Worm (Caenorhabditis elegans): ENCODE data around the gene maph-9.

The maph-9 gene

ce11 chrIV:7131780-7132179, 24.6 kb upstream of the maph-9 start, which contains the start of gene grsp-3:
TSS of gene grsp-3 (minus strand) at chrIV:7131928.
- peak; percentile 77 for TF ChIP-seq nhr-25 (tag; optimal IDR thresholded peaks at IDR 0.05)
- no peak for TF ChIP-seq R02D3.7 (tag; optimal IDR thresholded peaks at IDR 0.05)
- TF ChIP-seq ceh-28 (tag; optimal IDR thresholded peaks at IDR 0.05), result peak; percentile 38
- no peak for TF ChIP-seq lin-39 (tag; optimal IDR thresholded peaks at IDR 0.05)
- TF ChIP-seq elt-3 (tag; optimal IDR thresholded peaks at IDR 0.05), result peak in 1 of 3 experiments; percentile 61
- TF ChIP-seq elt-1 (tag; optimal IDR thresholded peaks at IDR 0.05), result peak; percentile 46
- peak; percentile 89 for TF ChIP-seq nhr-23 (tag; optimal IDR thresholded peaks at IDR 0.05)

ce11 chrIV:7133140-7133539, 23.3 kb upstream of the maph-9 start, which contains the start of gene cyn-12:
TSS of gene cyn-12 (minus strand) at chrIV:7133217.
- TF ChIP-seq nhr-237 (tag; optimal IDR thresholded peaks at IDR 0.05) (no peak), ceh-28 (tag; optimal IDR thresholded peaks at IDR 0.05) (peak; percentile 66), nhr-43 (tag; optimal IDR thresholded peaks at IDR 0.05; ENCODE audit: poor library complexity, severe bottlenecking) (no peak), egl-27 (tag; optimal IDR thresholded peaks at IDR 0.05) (no peak), nfya-1 (tag; optimal IDR thresholded peaks at IDR 0.05; ENCODE audit: insufficient read depth) (no peak), mdl-1 (tag; optimal IDR thresholded peaks at IDR 0.05) (no peak), unc-39 (tag; optimal IDR thresholded peaks at IDR 0.05) (no peak), pqm-1 (tag; optimal IDR thresholded peaks at IDR 0.05) (peak; percentile 6), hmg-11 (tag; optimal IDR thresholded peaks at IDR 0.05) (peak; percentile 40), aly-2 (tag; optimal IDR thresholded peaks at IDR 0.05) (no peak), mml-1 (tag; optimal IDR thresholded peaks at IDR 0.05) (no peak), elt-1 (tag; optimal IDR thresholded peaks at IDR 0.05) (no peak), ztf-4 (tag; optimal IDR thresholded peaks at IDR 0.05) (no peak), nhr-23 (tag; optimal IDR thresholded peaks at IDR 0.05) (peak; percentile 36)

- TF ChIP-seq nhr-237 (tag; optimal IDR thresholded peaks at IDR 0.05) (no peak), unc-39 (tag; optimal IDR thresholded peaks at IDR 0.05) (no peak), ztf-4 (tag; optimal IDR thresholded peaks at IDR 0.05) (no peak), snpc-4 (tag; optimal IDR thresholded peaks at IDR 0.05) (no peak), egl-5 (tag; optimal IDR thresholded peaks at IDR 0.05) (no peak), fos-1 (tag; optimal IDR thresholded peaks at IDR 0.05) (no peak), egl-27 (tag; optimal IDR thresholded peaks at IDR 0.05) (no peak), aly-2 (tag; optimal IDR thresholded peaks at IDR 0.05) (no peak), jun-1 (tag; optimal IDR thresholded peaks at IDR 0.05) (no peak), ama-1 (optimal IDR thresholded peaks at IDR 0.05) (no peak), elt-1 (tag; optimal IDR thresholded peaks at IDR 0.05) (no peak), nhr-23 (tag; optimal IDR thresholded peaks at IDR 0.05) (no peak), R02D3.7 (tag; optimal IDR thresholded peaks at IDR 0.05) (no peak), elt-3 (tag; optimal IDR thresholded peaks at IDR 0.05) (no peak)
Observed at ce11 chrIV:7133983-7134382, 22.4 kb upstream of the maph-9 start, which contains the start of gene mutd-1. TSS of gene mutd-1 (minus strand) at chrIV:7134083.

- no peak for TF ChIP-seq nfya-1 (tag; optimal IDR thresholded peaks at IDR 0.05; ENCODE audit: insufficient read depth)
- TF ChIP-seq snpc-4 (tag; optimal IDR thresholded peaks at IDR 0.05), result no peak
Observed at ce11 chrIV:7139143-7139542, 17.3 kb upstream of the maph-9 start.

ce11 chrIV:7144670-7145257, 11.7 kb upstream of the maph-9 start, which contains the start of gene hecd-1:
TSS of gene hecd-1 (minus strand) at chrIV:7144720.
- TF ChIP-seq nfya-1 (tag; optimal IDR thresholded peaks at IDR 0.05; ENCODE audit: insufficient read depth), result no peak
- no peak for TF ChIP-seq sea-2 (GFP tag; optimal IDR thresholded peaks at IDR 0.05)
- no peak for TF ChIP-seq daf-12 (tag; optimal IDR thresholded peaks at IDR 0.05)
- TF ChIP-seq mdl-1 (tag; optimal IDR thresholded peaks at IDR 0.05), result no peak
- TF ChIP-seq nhr-25 (tag; optimal IDR thresholded peaks at IDR 0.05), result peak; percentile 7
- no peak for TF ChIP-seq ceh-16 (tag; optimal IDR thresholded peaks at IDR 0.05)
- TF ChIP-seq lin-15B (tag; optimal IDR thresholded peaks at IDR 0.05), result peak; percentile 30
- no peak for TF ChIP-seq nhr-67 (tag; optimal IDR thresholded peaks at IDR 0.05)
- no peak for TF ChIP-seq nhr-11 (tag; optimal IDR thresholded peaks at IDR 0.05)
- TF ChIP-seq aly-2 (tag; optimal IDR thresholded peaks at IDR 0.05), result no peak
- no peak for TF ChIP-seq ztf-4 (tag; optimal IDR thresholded peaks at IDR 0.05)

- TF ChIP-seq nhr-25 (tag; optimal IDR thresholded peaks at IDR 0.05), result no peak
- TF ChIP-seq aly-2 (tag; optimal IDR thresholded peaks at IDR 0.05), result no peak
- TF ChIP-seq eor-1 (tag; optimal IDR thresholded peaks at IDR 0.05), result no peak
- TF ChIP-seq hmg-11 (tag; optimal IDR thresholded peaks at IDR 0.05), result peak; percentile 33
- TF ChIP-seq nhr-43 (tag; optimal IDR thresholded peaks at IDR 0.05; ENCODE audit: poor library complexity, severe bottlenecking), result no peak
- TF ChIP-seq elt-3 (tag; optimal IDR thresholded peaks at IDR 0.05), result no peak
- no peak for TF ChIP-seq ama-1 (optimal IDR thresholded peaks at IDR 0.05)
- TF ChIP-seq mdl-1 (tag; optimal IDR thresholded peaks at IDR 0.05), result no peak
- no peak for TF ChIP-seq nhr-77 (tag; optimal IDR thresholded peaks at IDR 0.05)
- TF ChIP-seq daf-12 (tag; optimal IDR thresholded peaks at IDR 0.05), result no peak
- no peak for TF ChIP-seq nhr-76 (tag; optimal IDR thresholded peaks at IDR 0.05)
- TF ChIP-seq unc-39 (tag; optimal IDR thresholded peaks at IDR 0.05), result no peak
- no peak for TF ChIP-seq mml-1 (tag; optimal IDR thresholded peaks at IDR 0.05)
- TF ChIP-seq skn-1 (tag; optimal IDR thresholded peaks at IDR 0.05), result no peak
- no peak for TF ChIP-seq unc-62 (GFP tag; optimal IDR thresholded peaks at IDR 0.05)
- TF ChIP-seq ztf-11 (tag; optimal IDR thresholded peaks at IDR 0.05), result no peak
- no peak for TF ChIP-seq lin-39 (tag; optimal IDR thresholded peaks at IDR 0.05)
- no peak for TF ChIP-seq fos-1 (tag; optimal IDR thresholded peaks at IDR 0.05)
- TF ChIP-seq snpc-4 (tag; optimal IDR thresholded peaks at IDR 0.05), result peak; percentile 55
- TF ChIP-seq nhr-11 (tag; optimal IDR thresholded peaks at IDR 0.05), result no peak
- peak; percentile 8 for TF ChIP-seq lin-15B (tag; optimal IDR thresholded peaks at IDR 0.05)
- TF ChIP-seq lsy-12 (tag; optimal IDR thresholded peaks at IDR 0.05), result no peak
- peak; percentile 32 for TF ChIP-seq nfya-1 (tag; optimal IDR thresholded peaks at IDR 0.05; ENCODE audit: insufficient read depth)
- no peak for TF ChIP-seq ceh-16 (tag; optimal IDR thresholded peaks at IDR 0.05)
- TF ChIP-seq elt-2 (tag; optimal IDR thresholded peaks at IDR 0.05), result peak; percentile 11
- no peak for TF ChIP-seq elt-1 (tag; optimal IDR thresholded peaks at IDR 0.05)
- TF ChIP-seq egl-27 (tag; optimal IDR thresholded peaks at IDR 0.05), result no peak
Observed at ce11 chrIV:7147722-7148121, 8.7 kb upstream of the maph-9 start.
